Fruit fly (Drosophila melanogaster) whole organism, prepupa: ENCODE measurements around the gene CG42590.

Experiments
- Blimp-1 ChIP-seq: fragments of 200-800 bp; sonication (Bioruptor generic); optimal IDR thresholded peaks from 3 replicates; lab custom pipeline; 2017; ENCODE audit warnings: missing biosample characterization, missing genetic modification characterization, mild to moderate bottlenecking, moderate library complexity, missing genetic modification reagents
- CG10631 ChIP-seq: fragments of 200-800 bp; sonication (Bioruptor generic); optimal IDR thresholded peaks from 2 replicates; lab custom pipeline; 2016; ENCODE audit warnings: missing biosample characterization, missing genetic modification characterization
- CG10669 ChIP-seq: fragments of 200-800 bp; sonication (Bioruptor generic); optimal IDR thresholded peaks from 3 replicates; lab custom pipeline; 2018; ENCODE audit warnings: missing biosample characterization, mild to moderate bottlenecking, missing genetic modification characterization, moderate library complexity
- CG11762 ChIP-seq: fragments of 200-800 bp; sonication (Bioruptor generic); optimal IDR thresholded peaks from 3 replicates; lab custom pipeline; 2016; ENCODE audit warnings: missing biosample characterization, missing genetic modification characterization; ENCODE audit not compliant: insufficient read depth
- CG11902 ChIP-seq: fragments of 200-800 bp; sonication (Bioruptor generic); optimal IDR thresholded peaks from 3 replicates; lab custom pipeline; 2016; ENCODE audit warnings: missing biosample characterization, missing genetic modification characterization
- CG15336 ChIP-seq: fragments of 200-800 bp; sonication (Bioruptor generic); IDR thresholded peaks from 2 replicates; pipeline ENCODE4 v1.3.6; 2022; ENCODE audit warnings: missing biosample characterization, missing genetic modification characterization
- CG16779 ChIP-seq: fragments of 200-800 bp; sonication (Bioruptor generic); optimal IDR thresholded peaks from 3 replicates; lab custom pipeline; 2017; ENCODE audit warnings: missing biosample characterization, mild to moderate bottlenecking, missing genetic modification characterization
- CG3032 ChIP-seq: fragments of 200-800 bp; optimal IDR thresholded peaks from 2 replicates; lab custom pipeline; 2019; ENCODE audit warnings: missing biosample characterization, mild to moderate bottlenecking, missing genetic modification characterization, moderate library complexity
- CG31627 ChIP-seq: fragments of 200-800 bp; sonication (Bioruptor generic); optimal IDR thresholded peaks from 3 replicates; lab custom pipeline; 2016; ENCODE audit warnings: missing biosample characterization, missing genetic modification characterization
- CG32006 ChIP-seq: fragments of 200-800 bp; sonication (Bioruptor generic); optimal IDR thresholded peaks from 3 replicates; lab custom pipeline; 2017; ENCODE audit warnings: missing biosample characterization, mild to moderate bottlenecking, missing genetic modification characterization
- CG4318 ChIP-seq: fragments of 200-800 bp; sonication (Bioruptor generic); optimal IDR thresholded peaks from 3 replicates; lab custom pipeline; 2017; ENCODE audit warnings: missing biosample characterization, mild to moderate bottlenecking, missing genetic modification characterization
- CG6163 ChIP-seq: fragments of 200-800 bp; sonication (Bioruptor generic); IDR thresholded peaks from 3 replicates; pipeline ENCODE4 v1.3.6; 2022; ENCODE audit warnings: missing biosample characterization, missing genetic modification characterization
- CG6276 ChIP-seq: fragments of 200-800 bp; sonication (Bioruptor generic); optimal IDR thresholded peaks from 2 replicates; lab custom pipeline; 2017; ENCODE audit warnings: missing biosample characterization, mild to moderate bottlenecking, missing genetic modification characterization
- CG6792 ChIP-seq: fragments of 200-800 bp; sonication (Bioruptor generic); optimal IDR thresholded peaks from 3 replicates; lab custom pipeline; 2016; ENCODE audit warnings: missing biosample characterization, missing genetic modification characterization
- CG7368 ChIP-seq: fragments of 200-800 bp; sonication (Bioruptor generic); optimal IDR thresholded peaks from 3 replicates; lab custom pipeline; 2016; ENCODE audit warnings: missing biosample characterization, missing genetic modification characterization
- CG8119 ChIP-seq: fragments of 200-800 bp; sonication (Bioruptor generic); IDR thresholded peaks from 3 replicates; pipeline ENCODE4 v1.3.6; 2022; ENCODE audit warnings: missing biosample characterization, missing genetic modification characterization
- CG8319 ChIP-seq: fragments of 200-800 bp; sonication (Bioruptor generic); optimal IDR thresholded peaks from 3 replicates; lab custom pipeline; 2016; ENCODE audit warnings: missing biosample characterization, missing genetic modification characterization
- CG8632 ChIP-seq: fragments of 200-800 bp; sonication (Bioruptor generic); optimal IDR thresholded peaks from 3 replicates; lab custom pipeline; 2016; ENCODE audit warnings: missing biosample characterization, missing genetic modification characterization
- Eip78C ChIP-seq: fragments of 200-800 bp; sonication (Bioruptor generic); peaks from one replicate; lab custom pipeline; 2016; ENCODE audit warnings: missing biosample characterization, missing genetic modification characterization
- Ets96B ChIP-seq: fragments of 200-800 bp; optimal IDR thresholded peaks from 2 replicates; lab custom pipeline; 2019; ENCODE audit warnings: missing biosample characterization, mild to moderate bottlenecking, missing genetic modification characterization, moderate library complexity
- Gug ChIP-seq: fragments of 200-800 bp; sonication (Bioruptor generic); IDR thresholded peaks from 2 replicates; pipeline ENCODE4 v1.3.6; 2022; ENCODE audit warnings: missing biosample characterization, missing genetic modification characterization
- Hr38 ChIP-seq: sonication (Bioruptor generic); optimal IDR thresholded peaks from 2 replicates; lab custom pipeline; 2016; ENCODE audit warnings: missing biosample characterization, missing genetic modification characterization
- Hr39 ChIP-seq: fragments of 200-800 bp; sonication (Bioruptor generic); optimal IDR thresholded peaks from 2 replicates; lab custom pipeline; 2016; ENCODE audit warnings: missing biosample characterization, missing genetic modification characterization
- Hr4 ChIP-seq: fragments of 200-800 bp; sonication (Bioruptor generic); optimal IDR thresholded peaks from 3 replicates; lab custom pipeline; 2016; ENCODE audit warnings: missing biosample characterization, missing genetic modification characterization
- Met ChIP-seq: fragments of 200-800 bp; sonication (Bioruptor generic); optimal IDR thresholded peaks from 3 replicates; lab custom pipeline; 2016; ENCODE audit warnings: missing biosample characterization, missing genetic modification characterization
- OdsH ChIP-seq: fragments of 200-800 bp; sonication (Bioruptor generic); optimal IDR thresholded peaks from 3 replicates; lab custom pipeline; 2016; ENCODE audit warnings: missing biosample characterization, missing genetic modification characterization
- Smox ChIP-seq: fragments of 200-800 bp; sonication (Bioruptor generic); optimal IDR thresholded peaks from 3 replicates; lab custom pipeline; 2016; ENCODE audit warnings: missing biosample characterization, missing genetic modification characterization
- Sox14 ChIP-seq: fragments of 200-800 bp; sonication (Bioruptor generic); optimal IDR thresholded peaks from 3 replicates; lab custom pipeline; 2016; ENCODE audit warnings: missing biosample characterization, missing genetic modification characterization
- Sox15 ChIP-seq: fragments of 200-800 bp; sonication (Bioruptor generic); optimal IDR thresholded peaks from 3 replicates; lab custom pipeline; 2016; ENCODE audit warnings: missing biosample characterization, missing genetic modification characterization
- achi ChIP-seq: fragments of 200-800 bp; sonication (Bioruptor generic); optimal IDR thresholded peaks from 3 replicates; lab custom pipeline; 2016; ENCODE audit warnings: missing biosample characterization, missing genetic modification characterization
- acj6 ChIP-seq: fragments of 200-800 bp; sonication (Bioruptor generic); optimal IDR thresholded peaks from 3 replicates; lab custom pipeline; 2016; ENCODE audit warnings: missing biosample characterization, missing genetic modification characterization
- dac ChIP-seq: fragments of 200-800 bp; sonication (Bioruptor generic); optimal IDR thresholded peaks from 2 replicates; lab custom pipeline; 2017; ENCODE audit warnings: missing biosample characterization, mild to moderate bottlenecking, missing genetic modification characterization
- dsx ChIP-seq: fragments of 200-800 bp; optimal IDR thresholded peaks from 3 replicates; lab custom pipeline; 2019; ENCODE audit warnings: missing biosample characterization, mild to moderate bottlenecking, missing genetic modification characterization, moderate library complexity; ENCODE audit not compliant: poor library complexity, severe bottlenecking
- eg ChIP-seq: fragments of 200-800 bp; sonication (Bioruptor generic); IDR thresholded peaks from 3 replicates; pipeline ENCODE4 v1.3.6; 2022; ENCODE audit warnings: missing biosample characterization, missing genetic modification characterization
- esn ChIP-seq: fragments of 200-800 bp; sonication (Bioruptor generic); optimal IDR thresholded peaks from 2 replicates; lab custom pipeline; 2016; ENCODE audit warnings: missing biosample characterization, mild to moderate bottlenecking, missing genetic modification characterization, moderate library complexity
- fd59A ChIP-seq: fragments of 200-800 bp; sonication (Bioruptor generic); optimal IDR thresholded peaks from 2 replicates; lab custom pipeline; 2017; ENCODE audit warnings: missing biosample characterization, mild to moderate bottlenecking, missing genetic modification characterization, missing genetic modification reagents
- fd85E ChIP-seq: fragments of 200-800 bp; sonication (Bioruptor generic); optimal IDR thresholded peaks from 3 replicates; lab custom pipeline; 2016; ENCODE audit warnings: missing biosample characterization, missing genetic modification characterization
- fkh ChIP-seq: fragments of 200-800 bp; sonication (Bioruptor generic); optimal IDR thresholded peaks from 3 replicates; lab custom pipeline; 2017; ENCODE audit warnings: missing biosample characterization, mild to moderate bottlenecking, missing genetic modification characterization, moderate library complexity
- lz ChIP-seq: fragments of 200-800 bp; sonication (Bioruptor generic); optimal IDR thresholded peaks from 3 replicates; lab custom pipeline; 2016; ENCODE audit warnings: missing biosample characterization, missing genetic modification characterization
- net ChIP-seq: fragments of 200-800 bp; sonication (Bioruptor generic); optimal IDR thresholded peaks from 3 replicates; lab custom pipeline; 2016; ENCODE audit warnings: missing biosample characterization, missing genetic modification characterization
- pdm3 ChIP-seq: fragments of 200-800 bp; sonication (Bioruptor generic); optimal IDR thresholded peaks from 3 replicates; lab custom pipeline; 2016; ENCODE audit warnings: missing biosample characterization, missing genetic modification characterization
- salr ChIP-seq, 2 experiments: fragments of 200-800 bp; sonication (Bioruptor generic); optimal IDR thresholded peaks; 3 replicates each; lab custom pipeline; 2016 to 2018; ENCODE audit warnings: missing biosample characterization in 2 of 2, missing genetic modification characterization in 2 of 2, mild to moderate bottlenecking in 1 of 2
- spab ChIP-seq: fragments of 200-800 bp; sonication (Bioruptor generic); optimal IDR thresholded peaks from 2 replicates; lab custom pipeline; 2017; ENCODE audit warnings: missing biosample characterization, mild to moderate bottlenecking, missing genetic modification characterization, missing genetic modification reagents
- ss ChIP-seq, 2 experiments: fragments of 200-800 bp; sonication (Bioruptor generic); optimal IDR thresholded peaks; 2 replicates in 1 of 2; 3 replicates in 1 of 2; lab custom pipeline; 2017 to 2018; ENCODE audit warnings: mild to moderate bottlenecking in 2 of 2, missing biosample characterization in 2 of 2, missing genetic modification characterization in 2 of 2, moderate library complexity in 1 of 2
- svp ChIP-seq: fragments of 200-800 bp; sonication (Bioruptor generic); peaks from one replicate; lab custom pipeline; 2016; ENCODE audit warnings: missing biosample characterization, missing genetic modification characterization
- topi ChIP-seq: fragments of 200-800 bp; sonication (Bioruptor generic); optimal IDR thresholded peaks from 3 replicates; lab custom pipeline; 2016; ENCODE audit warnings: missing biosample characterization, missing genetic modification characterization
- vri ChIP-seq: fragments of 200-800 bp; sonication (Bioruptor generic); optimal IDR thresholded peaks from 3 replicates; lab custom pipeline; 2016; ENCODE audit warnings: missing biosample characterization, mild to moderate bottlenecking, missing genetic modification characterization

The CG42590 gene

DNA sequence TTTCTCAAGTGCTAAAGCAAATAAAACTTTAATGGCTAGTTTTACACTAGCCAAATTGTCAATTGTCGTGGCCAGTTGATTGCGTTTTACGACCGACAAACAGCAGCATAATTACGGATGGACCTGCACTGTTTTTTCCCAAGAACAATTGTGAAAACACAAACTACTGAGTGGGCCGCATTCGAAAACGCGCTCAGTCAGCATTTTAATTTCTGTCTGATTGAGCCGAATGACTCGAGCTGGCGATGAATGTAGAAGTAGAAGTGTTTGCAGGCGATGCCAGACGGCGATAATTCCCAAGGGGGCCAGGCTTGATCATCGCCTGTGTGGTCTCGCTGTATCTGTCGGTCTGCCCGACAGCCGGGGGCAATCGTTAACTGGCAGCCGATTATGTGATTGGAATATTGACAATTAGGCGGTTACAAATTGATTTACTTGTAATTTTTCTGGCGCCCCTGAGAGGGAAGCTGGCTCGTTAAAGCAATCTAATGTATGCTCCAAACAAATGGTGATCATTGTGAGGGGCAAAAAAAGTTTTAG, 9.4 kb downstream of the CG42590 start:
- TF ChIP-seq lz (GFP tag; lab: Kevin White, UChicago) (no peak), Hr39 (GFP tag; lab: Kevin White, UChicago) (no peak), CG6163 (GFP tag; lab: Robert Waterston, UW) (no peak), Blimp-1 (GFP tag; lab: Kevin White, UChicago) (no peak), achi (GFP tag; lab: Kevin White, UChicago) (no peak), CG11762 (GFP tag; lab: Kevin White, UChicago) (no peak), eg (GFP tag; lab: Robert Waterston, UW) (no peak), CG10669 (GFP tag; lab: Kevin White, UChicago) (no peak), CG32006 (no peak), Met (GFP tag; lab: Kevin White, UChicago) (no peak), CG7368 (GFP tag; lab: Kevin White, UChicago) (no peak), CG6276 (no peak), Sox14 (GFP tag; lab: Kevin White, UChicago) (no peak), spab (no peak), CG6792 (GFP tag; lab: Kevin White, UChicago) (no peak), CG10631 (GFP tag; lab: Kevin White, UChicago) (no peak)

- peak; percentile 30; the same call in 1 of the 3 replicates for TF ChIP-seq CG8119
- TF ChIP-seq OdsH (GFP tag; lab: Kevin White, UChicago) = no peak
- no peak for TF ChIP-seq fd85E (GFP tag; lab: Kevin White, UChicago)
- TF ChIP-seq topi (GFP tag; lab: Kevin White, UChicago) = peak; percentile 11
- TF ChIP-seq acj6 (GFP tag; lab: Kevin White, UChicago) = peak; percentile 16
- TF ChIP-seq CG15336 (GFP tag; lab: Robert Waterston, UW) = peak; percentile 70
- no peak for TF ChIP-seq Blimp-1 (GFP tag; lab: Kevin White, UChicago)
- no peak for TF ChIP-seq salr (GFP tag; optimal IDR thresholded peaks at IDR 0.05; lab: Kevin White, UChicago)
- TF ChIP-seq vri (GFP tag; lab: Kevin White, UChicago) = no peak
- TF ChIP-seq CG10669 (GFP tag; lab: Kevin White, UChicago) = no peak
- no peak for TF ChIP-seq Gug (GFP tag; lab: Robert Waterston, UW)
- no peak for TF ChIP-seq achi (GFP tag; lab: Kevin White, UChicago)
- TF ChIP-seq CG7368 (GFP tag; lab: Kevin White, UChicago) = no peak
- TF ChIP-seq CG16779 (tag; lab: Kevin White, UChicago) = no peak
- TF ChIP-seq lz (GFP tag; lab: Kevin White, UChicago) = no peak
- TF ChIP-seq Hr39 (GFP tag; lab: Kevin White, UChicago) = no peak
- TF ChIP-seq pdm3 (GFP tag; lab: Kevin White, UChicago) = no peak
- TF ChIP-seq Hr38 (GFP tag; lab: Kevin White, UChicago) = no peak
- TF ChIP-seq svp (GFP tag; lab: Kevin White, UChicago) = peak; percentile 53
- TF ChIP-seq CG4318 = no peak
- peak; percentile 41 for TF ChIP-seq esn (GFP tag; lab: Kevin White, UChicago)
- no peak for TF ChIP-seq fd59A (GFP tag; lab: Kevin White, UChicago)
- TF ChIP-seq CG6163 (GFP tag; lab: Robert Waterston, UW) = 0 out of 3 replicates have a peak, but pooled peaks have one; percentile 21
- no peak for TF ChIP-seq Sox15 (GFP tag; lab: Kevin White, UChicago)
- TF ChIP-seq Eip78C (GFP tag; lab: Kevin White, UChicago) = peak; percentile 68
- TF ChIP-seq fkh = peak; percentile 12
- TF ChIP-seq dac = no peak
- TF ChIP-seq Smox = peak; percentile 20
- TF ChIP-seq CG11762 (GFP tag; lab: Kevin White, UChicago) = no peak
- TF ChIP-seq Hr4 = peak; percentile 17
- no peak for TF ChIP-seq CG31627 (GFP tag; lab: Kevin White, UChicago)
- TF ChIP-seq dsx = peak; percentile 21
- TF ChIP-seq CG8632 (GFP tag; lab: Kevin White, UChicago) = no peak
- TF ChIP-seq CG3032 (tag; lab: Kevin White, UChicago) = peak; percentile 33
- TF ChIP-seq net (GFP tag; lab: Kevin White, UChicago) = no peak
- no peak for TF ChIP-seq CG8319 (GFP tag; lab: Kevin White, UChicago)
- TF ChIP-seq Met (GFP tag; lab: Kevin White, UChicago) = peak; percentile 41
- TF ChIP-seq ss (GFP tag; optimal IDR thresholded peaks at IDR 0.05; lab: Kevin White, UChicago) = no peak
- TF ChIP-seq Ets96B (tag; lab: Kevin White, UChicago) = no peak
- no peak for TF ChIP-seq CG11902 (GFP tag; lab: Kevin White, UChicago)
Observed at dm6 chr3L:8058190-8058997, 10.7 kb downstream of the CG42590 start, which contains the start of gene bip1. bip1 (minus strand) TSS chr3L:8058713.
